Worm (Caenorhabditis elegans): ENCODE results near the gene B0507.9.

DNA sequence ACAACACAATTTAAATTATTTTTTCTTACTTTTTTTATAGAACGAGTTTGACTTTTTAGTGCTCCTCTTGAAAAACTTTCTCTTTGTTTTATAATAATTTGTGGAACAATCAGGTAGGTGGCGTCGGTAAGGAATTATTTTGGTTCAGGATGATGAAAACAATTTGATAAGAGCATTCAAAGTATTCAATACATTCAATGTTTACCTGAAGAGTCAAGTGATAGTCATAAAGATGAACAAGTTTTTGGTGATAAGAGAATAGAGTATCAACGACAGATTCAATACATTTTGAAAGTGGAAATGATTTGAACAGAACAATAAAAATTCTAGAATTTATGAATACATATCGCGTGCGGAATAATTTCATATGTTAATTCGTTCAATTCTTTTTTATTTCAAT is 1.7 kb upstream of the B0507.9 start:
- TF ChIP-seq scrt-1 (GFP tag; IDR thresholded peaks at IDR 0.05) (no peak), sea-1 (GFP tag; conservative IDR thresholded peaks at IDR 0.05) (no peak)
